Worm (Caenorhabditis elegans) whole organism, late embryonic: ENCODE results near the gene srh-22.

Experiments
- ceh-18 ChIP-seq: sonication (generic microtip); optimal IDR thresholded peaks from 2 replicates; lab custom pipeline; 2016; ENCODE audit warnings: missing genetic modification characterization, missing compliant biosample characterization
- ceh-45 ChIP-seq: fragments of 200-800 bp; sonication (Bioruptor generic); IDR thresholded peaks from 2 replicates; pipeline ENCODE4 v1.3.6; 2022; ENCODE audit warnings: missing genetic modification reagents, missing genetic modification characterization, missing compliant biosample characterization
- dmd-4 ChIP-seq: sonication (generic microtip); optimal IDR thresholded peaks from 2 replicates; lab custom pipeline; 2016; ENCODE audit warnings: borderline replicate concordance, missing genetic modification characterization, missing compliant biosample characterization
- elt-2 ChIP-seq: sonication (generic microtip); optimal IDR thresholded peaks from 2 replicates; lab custom pipeline; 2016; ENCODE audit warnings: missing genetic modification reagents, missing genetic modification characterization, missing compliant biosample characterization
- fkh-10 ChIP-seq: fragments of 150-350 bp; optimal IDR thresholded peaks from 2 replicates; lab custom pipeline; 2014; ENCODE audit warnings: missing biosample characterization, missing genetic modification reagents, missing genetic modification characterization
- hlh-15 ChIP-seq: sonication (generic microtip); optimal IDR thresholded peaks from 2 replicates; lab custom pipeline; 2016; ENCODE audit warnings: missing genetic modification characterization, missing compliant biosample characterization
- sdc-2 ChIP-seq: sonication (generic microtip); optimal IDR thresholded peaks from 2 replicates; lab custom pipeline; 2016; ENCODE audit warnings: missing genotype, missing genetic modification characterization, missing compliant biosample characterization
- sox-2 ChIP-seq: fragments of 200-800 bp; sonication (Bioruptor generic); IDR thresholded peaks from 2 replicates; pipeline ENCODE4 v1.3.6; 2022; ENCODE audit warnings: missing genetic modification reagents, missing genetic modification characterization, missing compliant biosample characterization
- tbx-2 ChIP-seq: sonication (generic microtip); optimal IDR thresholded peaks from 2 replicates; lab custom pipeline; 2016; ENCODE audit warnings: missing genetic modification characterization, missing compliant biosample characterization
- unc-86 ChIP-seq: sonication (generic microtip); optimal IDR thresholded peaks from 2 replicates; lab custom pipeline; 2016; ENCODE audit warnings: missing genetic modification characterization, missing compliant biosample characterization

ce11 chrV:4963606-4964005 lies 41.5 kb downstream of the srh-22 start:
- TF ChIP-seq hlh-15 (tag; lab: Kevin White, UChicago) (no peak), unc-86 (tag; lab: Kevin White, UChicago) (no peak), sox-2 (GFP tag; lab: Robert Waterston, UW) (no peak), tbx-2 (tag; lab: Kevin White, UChicago) (no peak), sdc-2 (tag; lab: Kevin White, UChicago) (no peak), ceh-45 (GFP tag; lab: Robert Waterston, UW) (no peak), dmd-4 (tag; lab: Kevin White, UChicago) (no peak), fkh-10 (no peak), elt-2 (tag; lab: Kevin White, UChicago) (no peak), ceh-18 (no peak)
